Worm (Caenorhabditis elegans): ENCODE data around the gene T25B6.3.

The T25B6.3 gene

ce11 chrX:8991856-8992456, 35.4 kb upstream of the T25B6.3 start, which contains the start of gene C24A3.4:
Gene C24A3.4 (plus strand): TSS chrX:8992406.
- no peak for TF ChIP-seq ceh-22 (tag; optimal IDR thresholded peaks at IDR 0.05)
- peak; percentile 14 for TF ChIP-seq elt-2 (tag; optimal IDR thresholded peaks at IDR 0.05)

- TF ChIP-seq ama-1 (optimal IDR thresholded peaks at IDR 0.05), result no peak
- TF ChIP-seq ets-4 (tag; optimal IDR thresholded peaks at IDR 0.05), result no peak
- TF ChIP-seq ceh-48 (tag; optimal IDR thresholded peaks at IDR 0.05), result peak; percentile 78
- no peak for TF ChIP-seq F13H6.1 (tag; optimal IDR thresholded peaks at IDR 0.05)
- TF ChIP-seq ceh-14 (tag; optimal IDR thresholded peaks at IDR 0.05), result peak; percentile 31
- no peak for TF ChIP-seq fkh-6 (tag; optimal IDR thresholded peaks at IDR 0.05)
- TF ChIP-seq pag-3 (tag; optimal IDR thresholded peaks at IDR 0.05; ENCODE audit: borderline replicate concordance), result no peak
- TF ChIP-seq rnt-1 (tag; optimal IDR thresholded peaks at IDR 0.05), result peak; percentile 28
- TF ChIP-seq madf-2 (tag; optimal IDR thresholded peaks at IDR 0.05), result peak; percentile 3
- peak; percentile 11 for TF ChIP-seq unc-55 (GFP tag; optimal IDR thresholded peaks at IDR 0.05)
- no peak for TF ChIP-seq ttx-3 (tag; optimal IDR thresholded peaks at IDR 0.05)
- TF ChIP-seq ceh-24 (tag; optimal IDR thresholded peaks at IDR 0.05), result no peak
- no peak for TF ChIP-seq fkh-10 (GFP tag; optimal IDR thresholded peaks at IDR 0.05)
- no peak for TF ChIP-seq dve-1 (tag; optimal IDR thresholded peaks at IDR 0.05)
- no peak for TF ChIP-seq pqm-1 (tag; optimal IDR thresholded peaks at IDR 0.05)
- no peak for TF ChIP-seq T23F11.4 (GFP tag; optimal IDR thresholded peaks at IDR 0.05)
- peak; percentile 37 for TF ChIP-seq sdc-2 (tag; optimal IDR thresholded peaks at IDR 0.05)
- no peak for TF ChIP-seq hlh-15 (tag; optimal IDR thresholded peaks at IDR 0.05)
- peak; percentile 8 for TF ChIP-seq Y22D7AL.16 (tag; optimal IDR thresholded peaks at IDR 0.05)
- no peak for TF ChIP-seq elt-4 (tag; optimal IDR thresholded peaks at IDR 0.05)
- peak; percentile 28 for TF ChIP-seq nfya-1 (tag; optimal IDR thresholded peaks at IDR 0.05)
- no peak for TF ChIP-seq eyg-1 (tag; optimal IDR thresholded peaks at IDR 0.05)
- TF ChIP-seq nhr-232 (tag; optimal IDR thresholded peaks at IDR 0.05), result no peak
- TF ChIP-seq odd-2 (tag; optimal IDR thresholded peaks at IDR 0.05), result no peak
- TF ChIP-seq syd-9 (tag; optimal IDR thresholded peaks at IDR 0.05), result peak; percentile 45
- no peak for TF ChIP-seq hlh-30 (tag; optimal IDR thresholded peaks at IDR 0.05; ENCODE audit: insufficient read depth)
- 0 out of 2 replicates have a peak, but pooled peaks have one; percentile 38 for TF ChIP-seq ceh-45 (GFP tag; IDR thresholded peaks at IDR 0.05)
- TF ChIP-seq C38D4.7 (GFP tag; optimal IDR thresholded peaks at IDR 0.05), result no peak
- peak; percentile 56 for TF ChIP-seq unc-42 (tag; optimal IDR thresholded peaks at IDR 0.05)
- no peak; the same call in 1 of the 2 replicates for TF ChIP-seq unc-3 (GFP tag; conservative IDR thresholded peaks at IDR 0.05)
- peak; percentile 25 for TF ChIP-seq unc-3 (tag; optimal IDR thresholded peaks at IDR 0.05)
- peak; percentile 74 for TF ChIP-seq tbx-2 (tag; optimal IDR thresholded peaks at IDR 0.05)
- no peak for TF ChIP-seq lim-6 (tag; optimal IDR thresholded peaks at IDR 0.05)
- no peak for TF ChIP-seq ztf-16 (tag; optimal IDR thresholded peaks at IDR 0.05)
- no peak for TF ChIP-seq ahr-1 (tag; optimal IDR thresholded peaks at IDR 0.05)
- TF ChIP-seq pros-1 (tag; optimal IDR thresholded peaks at IDR 0.05), result no peak
- peak; percentile 60 for TF ChIP-seq ceh-19 (GFP tag; optimal IDR thresholded peaks at IDR 0.05)
- no peak for TF ChIP-seq ceh-30 (tag; optimal IDR thresholded peaks at IDR 0.05)
- TF ChIP-seq ceh-6 (GFP tag; optimal IDR thresholded peaks at IDR 0.05), result no peak
- no peak for TF ChIP-seq dmd-4 (tag; optimal IDR thresholded peaks at IDR 0.05; ENCODE audit: borderline replicate concordance)
- no peak for TF ChIP-seq lin-11 (tag; optimal IDR thresholded peaks at IDR 0.05)
- no peak for TF ChIP-seq pat-9 (tag; optimal IDR thresholded peaks at IDR 0.05)
- peak; percentile 13 for TF ChIP-seq che-1 (tag; optimal IDR thresholded peaks at IDR 0.05)
- TF ChIP-seq hlh-13 (GFP tag; optimal IDR thresholded peaks at IDR 0.05), result no peak
- TF ChIP-seq zip-5 (tag; optimal IDR thresholded peaks at IDR 0.05), result no peak
- TF ChIP-seq mec-3 (tag; optimal IDR thresholded peaks at IDR 0.05; ENCODE audit: borderline replicate concordance), result no peak
- TF ChIP-seq K02D7.2 (tag; optimal IDR thresholded peaks at IDR 0.05), result no peak
- TF ChIP-seq unc-86 (tag; optimal IDR thresholded peaks at IDR 0.05), result no peak
- TF ChIP-seq pha-4 (tag; optimal IDR thresholded peaks at IDR 0.05), result no peak
Observed at ce11 chrX:8995527-8995946, 31.9 kb upstream of the T25B6.3 start.
